Worm (Caenorhabditis elegans): ENCODE measurements around the gene mrpl-39.

DNA sequence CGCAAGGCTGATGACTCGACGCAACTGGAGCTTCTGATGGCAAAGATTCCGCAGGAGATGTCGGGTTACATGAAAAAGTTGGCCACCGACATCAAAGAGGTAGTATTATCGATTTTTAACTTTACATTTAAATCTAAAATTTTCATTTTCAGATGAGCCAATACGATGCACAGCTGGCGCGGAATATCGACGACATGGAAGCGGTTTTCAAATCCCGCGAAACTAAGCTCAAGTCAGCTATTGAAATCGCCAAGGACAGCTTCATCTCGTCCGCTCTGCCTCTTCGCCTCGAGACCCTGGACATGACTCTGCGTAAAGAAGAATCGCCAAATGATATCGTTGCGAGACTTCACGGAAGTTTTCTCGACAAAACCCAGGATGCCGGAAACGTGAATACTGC is 48.3 kb downstream of the mrpl-39 start, which contains the start of gene T10B5.3:
- TF ChIP-seq aly-2 (tag; optimal IDR thresholded peaks at IDR 0.05): no peak
- no peak for TF ChIP-seq nhr-237 (tag; optimal IDR thresholded peaks at IDR 0.05)
- TF ChIP-seq unc-62 (GFP tag; optimal IDR thresholded peaks at IDR 0.05): no peak
- TF ChIP-seq nhr-11 (tag; optimal IDR thresholded peaks at IDR 0.05): no peak
- no peak for TF ChIP-seq lin-39 (tag; optimal IDR thresholded peaks at IDR 0.05)
